Worm (Caenorhabditis elegans) whole organism, L4 larva: ENCODE data around the gene sto-2.

Experiments
- F37D6.2 ChIP-seq: sonication (generic microtip); optimal IDR thresholded peaks from 2 replicates; lab custom pipeline; 2016; ENCODE audit warnings: mild to moderate bottlenecking, missing genetic modification characterization, missing compliant biosample characterization
- F44E2.7 ChIP-seq: fragments of 200-800 bp; sonication (Bioruptor generic); IDR thresholded peaks from 2 replicates; pipeline ENCODE4 v2.1.2; 2022; ENCODE audit warnings: missing genetic modification characterization, missing compliant biosample characterization
- F49E8.2 ChIP-seq: sonication (generic microtip); optimal IDR thresholded peaks from 2 replicates; lab custom pipeline; 2016; ENCODE audit warnings: missing compliant biosample characterization, mild to moderate bottlenecking, missing genetic modification characterization, borderline replicate concordance
- T20F7.1 ChIP-seq: fragments of 200-800 bp; sonication (Bioruptor generic); optimal IDR thresholded peaks from 2 replicates; lab custom pipeline; 2018; ENCODE audit warnings: mild to moderate bottlenecking, missing genetic modification characterization, missing compliant biosample characterization
- T26A8.4 ChIP-seq: fragments of 200-800 bp; sonication (Bioruptor generic); IDR thresholded peaks from 2 replicates; pipeline ENCODE4 v1.3.6; 2022; ENCODE audit warnings: missing genetic modification characterization, missing compliant biosample characterization
- Y48G9A.11 ChIP-seq: fragments of 200-800 bp; sonication (Bioruptor generic); IDR thresholded peaks from 2 replicates; pipeline ENCODE4 v1.3.6; 2022; ENCODE audit warnings: missing genetic modification reagents, missing genetic modification characterization, missing compliant biosample characterization
- ZK337.2 ChIP-seq: fragments of 200-800 bp; sonication (Bioruptor generic); IDR thresholded peaks from 2 replicates; pipeline ENCODE4 v1.3.6; 2022; ENCODE audit warnings: missing genetic modification reagents, missing genetic modification characterization, missing compliant biosample characterization
- ZK546.5 ChIP-seq, 2 experiments: sonication (generic microtip); optimal IDR thresholded peaks; 2 replicates each; lab custom pipeline; 2017; ENCODE audit warnings: missing biosample characterization in 2 of 2, missing genetic modification characterization in 2 of 2
- aha-1 ChIP-seq: fragments of 150-350 bp; peaks from one replicate; lab custom pipeline; 2014; ENCODE audit warnings: missing biosample characterization, missing genetic modification characterization
- arid-1 ChIP-seq: fragments of 200-800 bp; sonication (Bioruptor generic); conservative IDR thresholded peaks from 2 replicates; pipeline ENCODE4 v1.3.6; 2022; ENCODE audit warnings: missing genetic modification reagents, missing genetic modification characterization, missing compliant biosample characterization
- ceh-20 ChIP-seq: fragments of 200-800 bp; sonication (Bioruptor generic); IDR thresholded peaks from 2 replicates; pipeline ENCODE4 v1.3.6; 2022; ENCODE audit warnings: missing genetic modification reagents, missing genetic modification characterization, missing compliant biosample characterization
- ceh-32 ChIP-seq: sonication (generic microtip); optimal IDR thresholded peaks from 2 replicates; lab custom pipeline; 2016; ENCODE audit warnings: mild to moderate bottlenecking, missing genetic modification characterization, missing compliant biosample characterization; ENCODE audit not compliant: poor library complexity
- ctbp-1 ChIP-seq: fragments of 200-800 bp; sonication (Bioruptor generic); IDR thresholded peaks from 2 replicates; pipeline ENCODE4 v1.3.6; 2022; ENCODE audit warnings: missing genetic modification reagents, missing genetic modification characterization, missing compliant biosample characterization
- daf-16 ChIP-seq, 3 experiments: sonication (generic microtip); optimal IDR thresholded peaks; 2 replicates each; lab custom pipeline; 2016 to 2017; ENCODE audit warnings: missing genetic modification characterization in 3 of 3, missing genetic modification reagents in 3 of 3, mild to moderate bottlenecking in 2 of 3, missing compliant biosample characterization in 2 of 3, missing biosample characterization in 1 of 3, moderate library complexity in 1 of 3
- dmd-8 ChIP-seq: fragments of 200-800 bp; sonication (Bioruptor generic); IDR thresholded peaks from 2 replicates; pipeline ENCODE4 v1.3.6; 2022; ENCODE audit warnings: missing genetic modification characterization, missing compliant biosample characterization
- dpl-1 ChIP-seq: fragments of 150-350 bp; optimal IDR thresholded peaks from 2 replicates; lab custom pipeline; 2014; ENCODE audit warnings: missing biosample characterization, missing genetic modification reagents, missing genetic modification characterization
- egl-43 ChIP-seq: fragments of 200-800 bp; sonication (Bioruptor generic); IDR thresholded peaks from 2 replicates; pipeline ENCODE4 v1.3.6; 2022; ENCODE audit warnings: missing genetic modification reagents, missing genetic modification characterization, missing compliant biosample characterization
- fos-1 ChIP-seq: fragments of 150-350 bp; optimal IDR thresholded peaks from 2 replicates; lab custom pipeline; 2014; ENCODE audit warnings: missing biosample characterization, missing genetic modification characterization
- gei-8 ChIP-seq: fragments of 200-800 bp; sonication (Bioruptor generic); optimal IDR thresholded peaks from 2 replicates; lab custom pipeline; 2018; ENCODE audit warnings: mild to moderate bottlenecking, missing genetic modification characterization, missing compliant biosample characterization
- hif-1 ChIP-seq, 2 experiments: sonication (generic microtip); optimal IDR thresholded peaks; 2 replicates each; lab custom pipeline; 2016 to 2017; ENCODE audit warnings: missing compliant biosample characterization in 2 of 2, missing genetic modification characterization in 2 of 2, missing genetic modification reagents in 2 of 2, missing genotype in 2 of 2, mild to moderate bottlenecking in 1 of 2
- hlh-30 ChIP-seq: sonication (generic microtip); optimal IDR thresholded peaks from 2 replicates; lab custom pipeline; 2017; ENCODE audit warnings: antibody characterized with exemption, mild to moderate bottlenecking, missing genetic modification characterization, missing compliant biosample characterization; ENCODE audit not compliant: insufficient read depth
- hmg-1.1 ChIP-seq: fragments of 200-800 bp; sonication (Bioruptor generic); IDR thresholded peaks from 2 replicates; pipeline ENCODE4 v1.3.6; 2022; ENCODE audit warnings: missing genetic modification reagents, missing genetic modification characterization, missing compliant biosample characterization
- lim-7 ChIP-seq: fragments of 200-800 bp; sonication (Bioruptor generic); IDR thresholded peaks from 2 replicates; pipeline ENCODE4 v1.3.6; 2022; ENCODE audit warnings: missing genetic modification characterization, missing compliant biosample characterization
- lin-15B ChIP-seq: fragments of 150-350 bp; sonication (generic microtip); optimal IDR thresholded peaks from 3 replicates; lab custom pipeline; 2014; ENCODE audit warnings: missing biosample characterization, missing genetic modification characterization
- lin-29 ChIP-seq: fragments of 200-800 bp; sonication (Bioruptor generic); IDR thresholded peaks from 2 replicates; pipeline ENCODE4 v1.3.6; 2022; ENCODE audit warnings: missing genetic modification reagents, missing genetic modification characterization, missing compliant biosample characterization
- lir-3 ChIP-seq: sonication (generic microtip); optimal IDR thresholded peaks from 2 replicates; lab custom pipeline; 2016; ENCODE audit warnings: mild to moderate bottlenecking, missing genetic modification characterization, missing compliant biosample characterization
- mdt-29 ChIP-seq: fragments of 200-800 bp; sonication (Bioruptor generic); IDR thresholded peaks from 2 replicates; pipeline ENCODE4 v1.3.6; 2022; ENCODE audit warnings: missing genetic modification reagents, missing genetic modification characterization, missing compliant biosample characterization
- mep-1 ChIP-seq: fragments of 150-350 bp; sonication (generic microtip); optimal IDR thresholded peaks from 3 replicates; lab custom pipeline; 2014; ENCODE audit warnings: missing biosample characterization, missing genetic modification characterization
- mes-2 ChIP-seq: sonication (generic microtip); optimal IDR thresholded peaks from 2 replicates; lab custom pipeline; 2016; ENCODE audit warnings: missing genotype, mild to moderate bottlenecking, missing genetic modification characterization, missing compliant biosample characterization; ENCODE audit not compliant: poor library complexity, severe bottlenecking
- nhr-102 ChIP-seq: sonication (generic microtip); optimal IDR thresholded peaks from 2 replicates; lab custom pipeline; 2016; ENCODE audit warnings: mild to moderate bottlenecking, missing genetic modification characterization, moderate library complexity, missing compliant biosample characterization
- nhr-111 ChIP-seq: fragments of 200-800 bp; sonication (Bioruptor generic); optimal IDR thresholded peaks from 2 replicates; lab custom pipeline; 2018; ENCODE audit warnings: mild to moderate bottlenecking, missing genetic modification characterization, missing compliant biosample characterization
- nhr-25 ChIP-seq: sonication (generic microtip); optimal IDR thresholded peaks from 2 replicates; lab custom pipeline; 2017; ENCODE audit warnings: missing genetic modification characterization, mild to moderate bottlenecking, missing compliant biosample characterization, antibody characterized with exemption, moderate library complexity, borderline replicate concordance; ENCODE audit not compliant: insufficient read depth
- nhr-28 ChIP-seq: fragments of 150-350 bp; optimal IDR thresholded peaks from 2 replicates; lab custom pipeline; 2014; ENCODE audit warnings: missing biosample characterization, missing genetic modification characterization
- nhr-41 ChIP-seq: fragments of 200-800 bp; sonication (Bioruptor generic); IDR thresholded peaks from 2 replicates; pipeline ENCODE4 v1.3.6; 2022; ENCODE audit warnings: missing genetic modification reagents, missing genetic modification characterization, missing compliant biosample characterization
- nhr-42 ChIP-seq: fragments of 200-800 bp; sonication (Bioruptor generic); IDR thresholded peaks from 2 replicates; pipeline ENCODE4 v1.3.6; 2022; ENCODE audit warnings: missing genetic modification characterization, missing compliant biosample characterization
- nhr-76 ChIP-seq: fragments of 150-350 bp; optimal IDR thresholded peaks from 2 replicates; lab custom pipeline; 2014; ENCODE audit warnings: missing biosample characterization, missing genetic modification characterization
- php-3 ChIP-seq: fragments of 200-800 bp; sonication (Bioruptor generic); IDR thresholded peaks from 2 replicates; pipeline ENCODE4 v1.3.6; 2022; ENCODE audit warnings: missing genetic modification reagents, missing genetic modification characterization, missing compliant biosample characterization
- pqm-1 ChIP-seq: sonication (generic microtip); optimal IDR thresholded peaks from 2 replicates; lab custom pipeline; 2017; ENCODE audit warnings: missing biosample characterization, missing genetic modification characterization
- rbr-2 ChIP-seq: sonication (generic microtip); optimal IDR thresholded peaks from 2 replicates; lab custom pipeline; 2016; ENCODE audit warnings: missing genotype, missing genetic modification characterization, missing compliant biosample characterization
- set-16 ChIP-seq: fragments of 200-800 bp; sonication (Bioruptor generic); IDR thresholded peaks from 2 replicates; pipeline ENCODE4 v1.3.6; 2022; ENCODE audit warnings: missing genetic modification reagents, missing genetic modification characterization, missing compliant biosample characterization
- snpc-1.2 ChIP-seq: fragments of 200-800 bp; sonication (Bioruptor generic); IDR thresholded peaks from 2 replicates; pipeline ENCODE4 v1.3.6; 2022; ENCODE audit warnings: missing genetic modification reagents, missing genetic modification characterization, missing compliant biosample characterization
- spr-1 ChIP-seq: sonication (generic microtip); optimal IDR thresholded peaks from 2 replicates; lab custom pipeline; 2016; ENCODE audit warnings: mild to moderate bottlenecking, missing genetic modification characterization, missing compliant biosample characterization
- unc-62 ChIP-seq, 3 experiments: fragments of 150-350 bp in 1 of 3; sonication (generic microtip); optimal IDR thresholded peaks in 2 of 3; peaks in 1 of 3; 1 replicate in 1 of 3; 2 replicates in 2 of 3; lab custom pipeline; 2014 to 2017; ENCODE audit warnings: missing biosample characterization in 3 of 3, missing genetic modification characterization in 3 of 3, missing genetic modification reagents in 3 of 3, missing genotype in 1 of 3
- vab-7 ChIP-seq: fragments of 200-800 bp; sonication (Bioruptor generic); IDR thresholded peaks from 2 replicates; pipeline ENCODE4 v1.3.6; 2022; ENCODE audit warnings: missing genetic modification reagents, missing genetic modification characterization, missing compliant biosample characterization
- zfp-3 ChIP-seq: fragments of 200-800 bp; sonication (Bioruptor generic); conservative IDR thresholded peaks from 2 replicates; pipeline ENCODE4 v1.3.6; 2022; ENCODE audit warnings: missing genetic modification reagents, missing genetic modification characterization, missing compliant biosample characterization
- ztf-11 ChIP-seq: fragments of 150-350 bp; optimal IDR thresholded peaks from 2 replicates; lab custom pipeline; 2014; ENCODE audit warnings: missing biosample characterization, missing genetic modification characterization

Gene sto-2

DNA sequence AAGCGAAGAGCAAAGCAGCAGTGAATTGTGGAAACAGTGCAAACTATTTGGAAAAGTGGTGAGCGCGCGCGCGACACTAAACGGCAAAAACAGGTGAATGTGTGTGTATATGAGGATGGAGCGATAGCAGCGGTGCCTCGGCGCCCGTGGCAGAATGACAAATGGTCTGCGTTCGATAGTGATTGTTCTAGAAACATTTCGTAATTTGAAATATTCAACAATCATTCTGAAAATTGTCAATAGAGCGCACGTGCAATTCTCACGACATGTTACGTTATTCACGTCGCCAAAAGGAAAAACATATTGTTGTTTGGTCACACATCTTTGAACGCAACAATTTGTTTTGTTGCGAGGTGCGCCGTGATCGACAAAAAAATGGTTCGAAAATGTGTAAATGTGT, 32.1 kb upstream of the sto-2 start (continued):
- TF ChIP-seq hmg-1.1 (GFP tag; lab: Robert Waterston, UW): no peak
- TF ChIP-seq F44E2.7 (GFP tag; lab: Robert Waterston, UW): no peak
- no peak for TF ChIP-seq vab-7
- TF ChIP-seq hlh-30 (tag; lab: Kevin White, UChicago): peak; percentile 77
- TF ChIP-seq nhr-76 (tag; lab: Kevin White, UChicago): no peak
- no peak for TF ChIP-seq F49E8.2
- no peak for TF ChIP-seq ztf-11
- no peak for TF ChIP-seq gei-8
- no peak for TF ChIP-seq ZK546.5 (tag; optimal IDR thresholded peaks at IDR 0.05; lab: Kevin White, UChicago)
- no peak for TF ChIP-seq nhr-42 (GFP tag; lab: Robert Waterston, UW)
- no peak for TF ChIP-seq nhr-25
- TF ChIP-seq aha-1: peak; percentile 100
- no peak for TF ChIP-seq zfp-3
- no peak for TF ChIP-seq fos-1
- no peak for TF ChIP-seq snpc-1.2 (GFP tag; lab: Robert Waterston, UW)

DNA sequence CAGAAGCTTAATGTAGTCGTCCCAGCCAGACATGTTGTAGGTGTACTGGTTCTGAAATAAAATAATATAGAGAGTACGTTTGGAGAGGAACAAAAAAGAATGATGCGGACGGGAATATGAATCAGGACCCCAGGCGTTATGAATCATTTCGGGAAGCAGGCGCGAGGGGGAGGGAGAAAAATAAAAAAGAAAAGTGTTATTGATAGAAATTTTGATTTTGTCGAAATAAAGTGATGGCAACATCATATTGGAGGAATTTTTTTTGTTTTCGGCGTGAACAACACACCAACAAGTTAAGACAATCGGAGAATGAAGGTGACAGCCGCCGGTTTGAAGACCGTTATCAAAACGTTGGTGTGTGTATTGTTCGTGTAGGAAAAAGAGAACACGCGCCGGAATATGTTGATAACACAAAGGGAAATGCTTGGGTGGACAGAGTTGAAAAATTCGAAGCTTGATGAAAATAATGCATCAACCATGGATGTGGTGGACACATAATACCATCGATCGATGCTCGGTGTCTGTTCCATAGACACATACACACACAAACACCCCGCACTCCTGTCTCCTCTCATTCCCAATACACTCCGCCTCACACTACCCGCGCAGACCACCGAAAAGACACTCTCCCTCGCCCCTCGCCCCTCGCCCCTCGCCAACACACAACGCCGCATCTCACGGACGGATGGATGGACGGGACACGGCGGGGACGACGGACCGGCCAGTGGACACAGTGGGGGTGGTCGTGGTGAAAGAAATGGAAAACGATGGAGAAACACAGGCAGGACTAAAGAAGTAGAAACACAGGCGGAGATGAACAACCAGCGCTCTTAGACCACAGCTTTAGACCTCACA, 31.1 kb upstream of the sto-2 start, which contains the start of gene pfn-2:
Gene pfn-2, minus strand, starts transcription at position 51 of the 855 bp plus-strand sequence.
- TF ChIP-seq hif-1 (tag; optimal IDR thresholded peaks at IDR 0.05; lab: Kevin White, UChicago) (peak in 1 of 2 experiments; percentile 32), lim-7 (GFP tag; lab: Robert Waterston, UW) (0 out of 2 replicates have a peak, but pooled peaks have one; percentile 8), nhr-41 (GFP tag; lab: Robert Waterston, UW) (no peak), php-3 (no peak), Y48G9A.11 (GFP tag; lab: Robert Waterston, UW) (no peak), T26A8.4 (GFP tag; lab: Robert Waterston, UW) (no peak), spr-1 (tag; lab: Kevin White, UChicago) (no peak), ceh-32 (no peak), mdt-29 (GFP tag; lab: Robert Waterston, UW) (no peak), set-16 (GFP tag; lab: Robert Waterston, UW) (peak; percentile 94), mep-1 (tag; lab: Kevin White, UChicago) (peak; percentile 33), ztf-11 (no peak), egl-43 (0 out of 2 replicates have a peak, but pooled peaks have one; percentile 72), unc-62 (GFP tag; optimal IDR thresholded peaks at IDR 0.05 in 1 of 2; lab: Kevin White, UChicago) (peak in 1 of 2 experiments; percentile 66), unc-62 (tag; optimal IDR thresholded peaks at IDR 0.05; lab: Kevin White, UChicago) (no peak), ZK337.2 (no peak), F37D6.2 (no peak), mes-2 (tag; lab: Kevin White, UChicago) (peak; percentile 31), rbr-2 (tag; lab: Kevin White, UChicago) (peak; percentile 47), lir-3 (tag; lab: Kevin White, UChicago) (no peak), lin-29 (GFP tag; lab: Robert Waterston, UW) (peak; percentile 40; the same call in 1 of the 2 replicates), daf-16 (GFP tag; optimal IDR thresholded peaks at IDR 0.05; lab: Kevin White, UChicago) (no peak), daf-16 (tag; optimal IDR thresholded peaks at IDR 0.05; lab: Kevin White, UChicago) (peak; percentile 76), dpl-1 (no peak), dmd-8 (GFP tag; lab: Robert Waterston, UW) (no peak), nhr-111 (GFP tag; lab: Kevin White, UChicago) (peak; percentile 14), zfp-3 (no peak), arid-1 (no peak), nhr-102 (tag; lab: Kevin White, UChicago) (no peak), hmg-1.1 (GFP tag; lab: Robert Waterston, UW) (peak; percentile 69), hlh-30 (tag; lab: Kevin White, UChicago) (no peak), lin-15B (tag; lab: Kevin White, UChicago) (no peak), aha-1 (peak; percentile 98), ctbp-1 (0 out of 2 replicates have a peak, but pooled peaks have one; percentile 13), pqm-1 (tag; lab: Kevin White, UChicago) (peak; percentile 38), T20F7.1 (GFP tag; lab: Kevin White, UChicago) (no peak), nhr-28 (tag; lab: Kevin White, UChicago) (peak; percentile 38), ceh-20 (GFP tag; lab: Robert Waterston, UW) (no peak)
